Worm (Caenorhabditis elegans) whole organism, early embryonic: Measurements from ENCODE around the gene ZK402.1.
A peak's percentile ranks its signal among the peaks of the same experiment; 100 is the strongest.

Experiments
- B0310.2 ChIP-seq: sonication (generic microtip); optimal IDR thresholded peaks from 2 replicates; lab custom pipeline; 2016; ENCODE audit warnings: mild to moderate bottlenecking, missing genetic modification characterization, missing compliant biosample characterization
- F13C5.2 ChIP-seq: sonication (generic microtip); optimal IDR thresholded peaks from 2 replicates; lab custom pipeline; 2017; ENCODE audit warnings: mild to moderate bottlenecking, missing genetic modification characterization, inconsistent platforms, missing compliant biosample characterization
- aly-1 ChIP-seq: sonication (generic microtip); optimal IDR thresholded peaks from 2 replicates; lab custom pipeline; 2016; ENCODE audit warnings: missing genetic modification characterization, missing compliant biosample characterization
- ama-1 ChIP-seq: fragments of 150-350 bp; optimal IDR thresholded peaks from 2 replicates; lab custom pipeline; 2014
- ceh-13 ChIP-seq: fragments of 200-800 bp; sonication (Bioruptor generic); optimal IDR thresholded peaks from 2 replicates; lab custom pipeline; 2018; ENCODE audit warnings: mild to moderate bottlenecking, missing genetic modification characterization, missing compliant biosample characterization
- ceh-36 ChIP-seq: sonication (generic microtip); optimal IDR thresholded peaks from 2 replicates; lab custom pipeline; 2016; ENCODE audit warnings: missing genetic modification characterization, inconsistent platforms, missing compliant biosample characterization
- ets-7 ChIP-seq: sonication (generic microtip); optimal IDR thresholded peaks from 2 replicates; lab custom pipeline; 2016; ENCODE audit warnings: missing genotype, missing genetic modification characterization, missing compliant biosample characterization
- flt-1 ChIP-seq: fragments of 200-800 bp; sonication (Bioruptor generic); IDR thresholded peaks from 2 replicates; pipeline ENCODE4 v1.3.6; 2022; ENCODE audit warnings: missing genetic modification characterization, missing compliant biosample characterization
- hmbx-1 ChIP-seq: sonication (generic microtip); optimal IDR thresholded peaks from 2 replicates; lab custom pipeline; 2016; ENCODE audit warnings: mild to moderate bottlenecking, missing genetic modification characterization, missing compliant biosample characterization
- hmg-4 ChIP-seq: fragments of 200-800 bp; sonication (Bioruptor generic); optimal IDR thresholded peaks from 2 replicates; lab custom pipeline; 2018; ENCODE audit warnings: mild to moderate bottlenecking, missing genetic modification characterization, missing compliant biosample characterization
- hnd-1 ChIP-seq: sonication (generic microtip); optimal IDR thresholded peaks from 2 replicates; lab custom pipeline; 2016; ENCODE audit warnings: missing genetic modification characterization, missing compliant biosample characterization
- pes-1 ChIP-seq: fragments of 200-800 bp; sonication (Bioruptor generic); IDR thresholded peaks from 2 replicates; pipeline ENCODE4 v1.3.6; 2022; ENCODE audit warnings: missing genetic modification reagents, missing genetic modification characterization, missing compliant biosample characterization
- scrt-1 ChIP-seq: fragments of 200-800 bp; sonication (Bioruptor generic); IDR thresholded peaks from 2 replicates; pipeline ENCODE4 v1.3.6; 2022; ENCODE audit warnings: missing genetic modification characterization, missing compliant biosample characterization
- sea-1 ChIP-seq: fragments of 200-800 bp; sonication (Bioruptor generic); conservative IDR thresholded peaks from 2 replicates; pipeline ENCODE4 v1.3.6; 2022; ENCODE audit warnings: missing genetic modification characterization, missing compliant biosample characterization
- tbx-11 ChIP-seq: fragments of 200-800 bp; sonication (Bioruptor generic); IDR thresholded peaks from 2 replicates; pipeline ENCODE4 v1.3.6; 2022; ENCODE audit warnings: missing genetic modification characterization, missing compliant biosample characterization
- tbx-37 ChIP-seq: fragments of 200-800 bp; sonication (Bioruptor generic); conservative IDR thresholded peaks from 2 replicates; pipeline ENCODE4 v1.3.6; 2022; ENCODE audit warnings: missing genetic modification reagents, missing genetic modification characterization, missing compliant biosample characterization
- tra-4 ChIP-seq: sonication (generic microtip); optimal IDR thresholded peaks from 2 replicates; lab custom pipeline; 2017; ENCODE audit warnings: missing genetic modification characterization, missing compliant biosample characterization

The ZK402.1 gene

ce11 chrX:1379391-1379790 is 24.7 kb upstream of the ZK402.1 start:
- TF ChIP-seq sea-1 (GFP tag; lab: Robert Waterston, UW) = peak; percentile 89
- TF ChIP-seq hmg-4 (GFP tag; lab: Kevin White, UChicago) = peak; percentile 90
- no peak for TF ChIP-seq ama-1 (lab: Kevin White, UChicago)
- TF ChIP-seq ceh-36 (tag; lab: Kevin White, UChicago) = peak; percentile 75
- peak; percentile 84 for TF ChIP-seq F13C5.2
- TF ChIP-seq tra-4 (tag; lab: Kevin White, UChicago) = peak; percentile 59
- TF ChIP-seq hnd-1 (tag; lab: Kevin White, UChicago) = peak; percentile 73
- TF ChIP-seq tbx-11 = peak; percentile 93
- peak; percentile 71 for TF ChIP-seq ets-7 (tag; lab: Kevin White, UChicago)
- peak; percentile 60 for TF ChIP-seq B0310.2
- TF ChIP-seq hmbx-1 (tag; lab: Kevin White, UChicago) = peak; percentile 31
- TF ChIP-seq scrt-1 = peak; percentile 94
- TF ChIP-seq pes-1 (GFP tag; lab: Robert Waterston, UW) = peak; percentile 90
- peak; percentile 91 for TF ChIP-seq aly-1
- peak; percentile 90 for TF ChIP-seq flt-1
- TF ChIP-seq tbx-37 (GFP tag; lab: Robert Waterston, UW) = peak; percentile 81
- peak; percentile 75 for TF ChIP-seq ceh-13 (GFP tag; lab: Kevin White, UChicago)

- TF ChIP-seq tra-4 (tag; lab: Kevin White, UChicago) (no peak), flt-1 (no peak), tbx-11 (no peak), hmbx-1 (tag; lab: Kevin White, UChicago) (no peak), B0310.2 (no peak), hmg-4 (GFP tag; lab: Kevin White, UChicago) (no peak), ama-1 (lab: Kevin White, UChicago) (no peak), ceh-36 (tag; lab: Kevin White, UChicago) (no peak), pes-1 (GFP tag; lab: Robert Waterston, UW) (no peak), ceh-13 (GFP tag; lab: Kevin White, UChicago) (no peak), tbx-37 (GFP tag; lab: Robert Waterston, UW) (no peak), scrt-1 (no peak), sea-1 (GFP tag; lab: Robert Waterston, UW) (no peak), ets-7 (tag; lab: Kevin White, UChicago) (no peak), aly-1 (no peak)
Observed at ce11 chrX:1381565-1381964, 22.5 kb upstream of the ZK402.1 start, which contains the start of gene F56C3.10. F56C3.10 (minus strand) TSS chrX:1381665.

- TF ChIP-seq ceh-36 (tag; lab: Kevin White, UChicago) = no peak
- no peak for TF ChIP-seq hmbx-1 (tag; lab: Kevin White, UChicago)
- no peak for TF ChIP-seq ama-1 (lab: Kevin White, UChicago)
- no peak for TF ChIP-seq tbx-11
- TF ChIP-seq hmg-4 (GFP tag; lab: Kevin White, UChicago) = no peak
- no peak for TF ChIP-seq ceh-13 (GFP tag; lab: Kevin White, UChicago)
- TF ChIP-seq B0310.2 = no peak
Observed at ce11 chrX:1383546-1383945, 20.5 kb upstream of the ZK402.1 start.

ce11 chrX:1384538-1384937 is 19.5 kb upstream of the ZK402.1 start, which contains the start of gene F56C3.8:
F56C3.8 (minus strand) TSS chrX:1384638.
- TF ChIP-seq hmg-4 (GFP tag; lab: Kevin White, UChicago) (no peak), tbx-11 (no peak)

ce11 chrX:1386893-1387367 is 17.1 kb upstream of the ZK402.1 start, which contains the start of gene F56C3.1:
F56C3.1 (plus strand) TSS chrX:1387317.
- TF ChIP-seq hnd-1 (tag; lab: Kevin White, UChicago) = no peak
- no peak for TF ChIP-seq ama-1 (lab: Kevin White, UChicago)
- no peak for TF ChIP-seq tra-4 (tag; lab: Kevin White, UChicago)
- TF ChIP-seq hmbx-1 (tag; lab: Kevin White, UChicago) = no peak
- TF ChIP-seq tbx-11 = no peak
- no peak for TF ChIP-seq F13C5.2
- no peak for TF ChIP-seq ceh-13 (GFP tag; lab: Kevin White, UChicago)
- TF ChIP-seq sea-1 (GFP tag; lab: Robert Waterston, UW) = no peak; the same call in 1 of the 2 replicates
- TF ChIP-seq aly-1 = no peak
- TF ChIP-seq tbx-37 (GFP tag; lab: Robert Waterston, UW) = no peak
- TF ChIP-seq B0310.2 = no peak
- TF ChIP-seq scrt-1 = no peak
- TF ChIP-seq flt-1 = no peak

- no peak for TF ChIP-seq aly-1
Observed at ce11 chrX:1389382-1389983, 14.6 kb upstream of the ZK402.1 start.

- TF ChIP-seq scrt-1 = no peak
- no peak for TF ChIP-seq aly-1
- no peak for TF ChIP-seq tra-4 (tag; lab: Kevin White, UChicago)
- no peak for TF ChIP-seq tbx-37 (GFP tag; lab: Robert Waterston, UW)
- no peak for TF ChIP-seq ceh-13 (GFP tag; lab: Kevin White, UChicago)
- TF ChIP-seq F13C5.2 = no peak
Observed at ce11 chrX:1393891-1394290, 10.2 kb upstream of the ZK402.1 start, which contains the start of gene F56C3.9. F56C3.9 (minus strand) TSS chrX:1393991.

- TF ChIP-seq hnd-1 (tag; lab: Kevin White, UChicago) = no peak
- TF ChIP-seq ceh-13 (GFP tag; lab: Kevin White, UChicago) = no peak
- TF ChIP-seq pes-1 (GFP tag; lab: Robert Waterston, UW) = no peak
- no peak for TF ChIP-seq tbx-37 (GFP tag; lab: Robert Waterston, UW)
- no peak for TF ChIP-seq hmbx-1 (tag; lab: Kevin White, UChicago)
- TF ChIP-seq ets-7 (tag; lab: Kevin White, UChicago) = no peak
- TF ChIP-seq B0310.2 = no peak
- TF ChIP-seq aly-1 = no peak
- TF ChIP-seq ceh-36 (tag; lab: Kevin White, UChicago) = no peak
- no peak for TF ChIP-seq scrt-1
- no peak for TF ChIP-seq flt-1
- TF ChIP-seq ama-1 (lab: Kevin White, UChicago) = no peak
- no peak for TF ChIP-seq hmg-4 (GFP tag; lab: Kevin White, UChicago)
- no peak for TF ChIP-seq F13C5.2
- TF ChIP-seq sea-1 (GFP tag; lab: Robert Waterston, UW) = no peak
Observed at ce11 chrX:1394437-1394836, 9.6 kb upstream of the ZK402.1 start.
